Fruit fly (Drosophila melanogaster) whole organism, embryonic: ENCODE results near the gene phol.
A peak's percentile ranks its signal among the peaks of the same experiment; 100 is the strongest.

Source experiments
- ATbp ChIP-seq: fragments of 200-800 bp; sonication (Bioruptor generic); optimal IDR thresholded peaks from 2 replicates; lab custom pipeline; 2017; ENCODE audit warnings: missing biosample characterization, mild to moderate bottlenecking, missing genetic modification characterization, missing genetic modification reagents
- B-H1 ChIP-seq: fragments of 200-800 bp; sonication (Bioruptor generic); IDR thresholded peaks from 3 replicates; pipeline ENCODE4 v1.3.6; 2022; ENCODE audit warnings: missing biosample characterization, missing genetic modification characterization
- B-H2 ChIP-seq: fragments of 200-800 bp; sonication (Bioruptor generic); optimal IDR thresholded peaks from 2 replicates; lab custom pipeline; 2018; ENCODE audit warnings: missing biosample characterization, mild to moderate bottlenecking, missing genetic modification characterization
- CG10209 ChIP-seq: fragments of 200-800 bp; sonication (Bioruptor generic); optimal IDR thresholded peaks from 3 replicates; lab custom pipeline; 2017; ENCODE audit warnings: missing biosample characterization, mild to moderate bottlenecking, missing genetic modification characterization, missing genetic modification reagents
- CG11398 ChIP-seq: fragments of 200-800 bp; sonication (Bioruptor generic); optimal IDR thresholded peaks from 2 replicates; lab custom pipeline; 2016; ENCODE audit warnings: missing biosample characterization, missing genetic modification characterization
- CG11696 ChIP-seq: fragments of 200-800 bp; sonication (Bioruptor generic); IDR thresholded peaks from 2 replicates; pipeline ENCODE4 v1.3.6; 2022; ENCODE audit warnings: missing biosample characterization, missing genetic modification characterization
- CG12071 ChIP-seq: fragments of 200-800 bp; sonication (Bioruptor generic); optimal IDR thresholded peaks from 3 replicates; lab custom pipeline; 2018; ENCODE audit warnings: missing biosample characterization, mild to moderate bottlenecking, missing genetic modification characterization
- CG12104 ChIP-seq: fragments of 200-800 bp; sonication (Bioruptor generic); optimal IDR thresholded peaks from 3 replicates; lab custom pipeline; 2016; ENCODE audit warnings: missing biosample characterization, missing genetic modification characterization
- CG13123 ChIP-seq: fragments of 200-800 bp; sonication (Bioruptor generic); optimal IDR thresholded peaks from 2 replicates; lab custom pipeline; 2016; ENCODE audit warnings: missing biosample characterization, missing genetic modification characterization
- CG15696 ChIP-seq: fragments of 200-800 bp; sonication (Bioruptor generic); optimal IDR thresholded peaks from 2 replicates; lab custom pipeline; 2019; ENCODE audit warnings: missing biosample characterization, mild to moderate bottlenecking, missing genetic modification characterization, moderate library complexity
- CG1647 ChIP-seq: fragments of 200-800 bp; sonication (Bioruptor generic); optimal IDR thresholded peaks from 3 replicates; lab custom pipeline; 2016; ENCODE audit warnings: missing biosample characterization, missing genetic modification characterization
- CG17186 ChIP-seq: fragments of 200-800 bp; sonication (Bioruptor generic); optimal IDR thresholded peaks from 3 replicates; lab custom pipeline; 2017; ENCODE audit warnings: missing biosample characterization, missing genetic modification reagents, missing genetic modification characterization
- CG17612 ChIP-seq: fragments of 200-800 bp; sonication (Bioruptor generic); IDR thresholded peaks from 2 replicates; pipeline ENCODE4 v1.3.6; 2022; ENCODE audit warnings: missing biosample characterization, missing genetic modification characterization
- CG18476 ChIP-seq: fragments of 200-800 bp; sonication (Bioruptor generic); optimal IDR thresholded peaks from 2 replicates; lab custom pipeline; 2016; ENCODE audit warnings: missing biosample characterization, mild to moderate bottlenecking, missing genetic modification characterization
- CG30403 ChIP-seq: fragments of 200-800 bp; sonication (Bioruptor generic); optimal IDR thresholded peaks from 3 replicates; lab custom pipeline; 2016; ENCODE audit warnings: missing biosample characterization, missing genetic modification characterization
- CG31441 ChIP-seq: fragments of 200-800 bp; sonication (Bioruptor generic); IDR thresholded peaks from 2 replicates; pipeline ENCODE4 v1.3.6; 2022; ENCODE audit warnings: missing biosample characterization, missing genetic modification characterization
- CG32772 ChIP-seq: fragments of 200-800 bp; sonication (Bioruptor generic); IDR thresholded peaks from 2 replicates; pipeline ENCODE4 v1.3.6; 2022; ENCODE audit warnings: missing biosample characterization, missing genetic modification characterization
- CG3726 ChIP-seq: fragments of 200-800 bp; sonication (Bioruptor generic); IDR thresholded peaks from 3 replicates; pipeline ENCODE4, ENCODE4 v1.3.6; 2022; ENCODE audit warnings: missing biosample characterization, missing genetic modification characterization
- CG4282 ChIP-seq: fragments of 200-800 bp; sonication (Bioruptor generic); optimal IDR thresholded peaks from 2 replicates; lab custom pipeline; 2016; ENCODE audit warnings: missing biosample characterization, missing genetic modification characterization
- CG4707 ChIP-seq: fragments of 200-800 bp; sonication (Bioruptor generic); optimal IDR thresholded peaks from 2 replicates; lab custom pipeline; 2018; ENCODE audit warnings: missing biosample characterization, mild to moderate bottlenecking, missing genetic modification characterization, moderate library complexity
- CG8924 ChIP-seq: fragments of 200-800 bp; optimal IDR thresholded peaks from 3 replicates; lab custom pipeline; 2019; ENCODE audit warnings: missing biosample characterization, mild to moderate bottlenecking, missing genetic modification characterization, moderate library complexity
- CG9215 ChIP-seq: fragments of 200-800 bp; sonication (Bioruptor generic); IDR thresholded peaks from 2 replicates; pipeline ENCODE4 v1.3.6; 2022; ENCODE audit warnings: missing biosample characterization, missing genetic modification characterization
- CG9609 ChIP-seq: fragments of 200-800 bp; sonication (Bioruptor generic); optimal IDR thresholded peaks from 3 replicates; lab custom pipeline; 2016; ENCODE audit warnings: missing biosample characterization, missing genetic modification characterization
- CG9817 ChIP-seq: fragments of 200-800 bp; sonication (Bioruptor generic); optimal IDR thresholded peaks from 2 replicates; lab custom pipeline; 2018; ENCODE audit warnings: missing biosample characterization, mild to moderate bottlenecking, missing genetic modification characterization, moderate library complexity
- Doc3 ChIP-seq: fragments of 200-800 bp; sonication (Bioruptor generic); IDR thresholded peaks from 3 replicates; pipeline ENCODE4 v1.3.6; 2022; ENCODE audit warnings: missing biosample characterization, missing genetic modification characterization; ENCODE audit not compliant: partially characterized antibody
- Ets65A ChIP-seq: fragments of 200-800 bp; sonication (Bioruptor generic); peaks from one replicate; lab custom pipeline; 2016; ENCODE audit warnings: missing biosample characterization, missing genetic modification characterization
- HLH4C ChIP-seq: fragments of 200-800 bp; sonication (Bioruptor generic); IDR thresholded peaks from 3 replicates; pipeline ENCODE4 v1.3.6; 2022; ENCODE audit warnings: missing biosample characterization, missing genetic modification characterization; ENCODE audit not compliant: partially characterized antibody
- Max ChIP-seq: fragments of 200-800 bp; sonication (Bioruptor generic); optimal IDR thresholded peaks from 2 replicates; lab custom pipeline; 2016; ENCODE audit warnings: missing biosample characterization, mild to moderate bottlenecking, missing genetic modification characterization
- Poxn ChIP-seq: fragments of 200-800 bp; sonication (Bioruptor generic); IDR thresholded peaks from 2 replicates; pipeline ENCODE4 v1.3.6; 2022; ENCODE audit warnings: missing biosample characterization, missing genetic modification characterization
- Sox100B ChIP-seq: fragments of 200-800 bp; sonication (Bioruptor generic); optimal IDR thresholded peaks from 3 replicates; lab custom pipeline; 2018; ENCODE audit warnings: missing biosample characterization, mild to moderate bottlenecking, missing genetic modification characterization
- TFAM ChIP-seq: fragments of 200-800 bp; sonication (Bioruptor generic); optimal IDR thresholded peaks from 2 replicates; lab custom pipeline; 2017; ENCODE audit warnings: missing biosample characterization, missing genetic modification characterization, inconsistent platforms
- Taf1 ChIP-seq: fragments of 200-800 bp; sonication (Bioruptor generic); IDR thresholded peaks from 2 replicates; pipeline ENCODE4 v1.3.6; 2022; ENCODE audit warnings: missing biosample characterization, missing genetic modification characterization
- ab ChIP-seq: fragments of 200-800 bp; sonication (Bioruptor generic); optimal IDR thresholded peaks from 2 replicates; lab custom pipeline; 2016; ENCODE audit warnings: missing biosample characterization, missing genetic modification characterization
- ara ChIP-seq: fragments of 200-800 bp; sonication (Bioruptor generic); IDR thresholded peaks from 2 replicates; pipeline ENCODE4 v1.3.6; 2022; ENCODE audit warnings: missing biosample characterization, missing genetic modification characterization
- bowl ChIP-seq: fragments of 200-800 bp; sonication (Bioruptor generic); IDR thresholded peaks from 2 replicates; pipeline ENCODE4 v1.3.6; 2022; ENCODE audit warnings: missing biosample characterization, missing genetic modification characterization
- corto ChIP-seq: fragments of 200-800 bp; sonication (Bioruptor generic); optimal IDR thresholded peaks from 2 replicates; lab custom pipeline; 2016; ENCODE audit warnings: missing biosample characterization, mild to moderate bottlenecking, missing genetic modification characterization, moderate library complexity
- danr ChIP-seq: fragments of 200-800 bp; sonication (Bioruptor generic); IDR thresholded peaks from 2 replicates; pipeline ENCODE4 v1.3.6; 2022; ENCODE audit warnings: missing biosample characterization, missing genetic modification characterization
- dati ChIP-seq: fragments of 200-800 bp; sonication (Bioruptor generic); IDR thresholded peaks from 2 replicates; pipeline ENCODE4 v1.3.6; 2022; ENCODE audit warnings: missing biosample characterization, missing genetic modification characterization
- dysf ChIP-seq: fragments of 200-800 bp; sonication (Bioruptor generic); IDR thresholded peaks from 3 replicates; pipeline ENCODE4 v1.3.6; 2022; ENCODE audit warnings: missing biosample characterization, missing genetic modification characterization
- gfzf ChIP-seq: fragments of 200-800 bp; sonication (Bioruptor generic); optimal IDR thresholded peaks from 2 replicates; lab custom pipeline; 2016; ENCODE audit warnings: missing biosample characterization, mild to moderate bottlenecking, missing genetic modification characterization, moderate library complexity
- ham ChIP-seq: fragments of 200-800 bp; sonication (Bioruptor generic); IDR thresholded peaks from 2 replicates; pipeline ENCODE4 v1.3.6; 2022; ENCODE audit warnings: missing biosample characterization, missing genetic modification characterization
- kay ChIP-seq: fragments of 200-800 bp; sonication (Bioruptor generic); optimal IDR thresholded peaks from 2 replicates; lab custom pipeline; 2016; ENCODE audit warnings: missing biosample characterization, missing genetic modification characterization
- pb ChIP-seq: fragments of 200-800 bp; sonication (Bioruptor generic); optimal IDR thresholded peaks from 3 replicates; lab custom pipeline; 2016; ENCODE audit warnings: missing biosample characterization, missing genetic modification characterization
- phol ChIP-seq: fragments of 200-800 bp; sonication (Bioruptor generic); optimal IDR thresholded peaks from 3 replicates; lab custom pipeline; 2018; ENCODE audit warnings: missing biosample characterization, mild to moderate bottlenecking, missing genetic modification characterization, moderate library complexity
- so ChIP-seq: fragments of 200-800 bp; sonication (Bioruptor generic); IDR thresholded peaks from 3 replicates; pipeline ENCODE4 v1.3.6; 2022; ENCODE audit warnings: missing biosample characterization, missing genetic modification characterization
- tap ChIP-seq: fragments of 200-800 bp; optimal IDR thresholded peaks from 3 replicates; lab custom pipeline; 2019; ENCODE audit warnings: missing biosample characterization, mild to moderate bottlenecking, missing genetic modification characterization, moderate library complexity
- tin ChIP-seq: fragments of 200-800 bp; sonication (Bioruptor generic); optimal IDR thresholded peaks from 3 replicates; lab custom pipeline; 2016; ENCODE audit warnings: missing biosample characterization, missing genetic modification characterization
- tna ChIP-seq: fragments of 200-800 bp; sonication (Bioruptor generic); IDR thresholded peaks from 2 replicates; pipeline ENCODE4 v1.3.6; 2022; ENCODE audit warnings: missing biosample characterization, missing genetic modification characterization; ENCODE audit not compliant: partially characterized antibody
- unc-4 ChIP-seq: fragments of 200-800 bp; sonication (Bioruptor generic); IDR thresholded peaks from 2 replicates; pipeline ENCODE4 v1.3.6; 2022; ENCODE audit warnings: missing biosample characterization, missing genetic modification characterization; ENCODE audit not compliant: partially characterized antibody

Gene phol

dm6 chr3L:9422636-9423419 is 33.3 kb downstream of the phol start, which contains the start of gene aay (continued):
- TF ChIP-seq corto (peak; percentile 97), CG12071 (GFP tag; lab: Kevin White, UChicago) (peak; percentile 98), CG32772 (GFP tag; lab: Robert Waterston, UW) (peak; percentile 98), Doc3 (GFP tag; lab: Robert Waterston, UW) (no peak), pb (GFP tag; lab: Kevin White, UChicago) (peak; percentile 97), dati (GFP tag; lab: Robert Waterston, UW) (peak; percentile 90), tna (no peak), CG9817 (peak; percentile 98), CG3726 (GFP tag; lab: Robert Waterston, UW) (peak; percentile 98), so (GFP tag; lab: Robert Waterston, UW) (peak; percentile 98), CG9609 (GFP tag; lab: Kevin White, UChicago) (peak; percentile 97), ara (peak; percentile 98), CG10209 (GFP tag; lab: Kevin White, UChicago) (peak; percentile 99), CG9215 (GFP tag; lab: Robert Waterston, UW) (peak; percentile 94), CG15696 (peak; percentile 99), TFAM (GFP tag; lab: Kevin White, UChicago) (peak; percentile 92), Max (GFP tag; lab: Kevin White, UChicago) (peak; percentile 99), CG17612 (peak; percentile 95), CG4707 (peak; percentile 97), Taf1 (GFP tag; lab: Robert Waterston, UW) (peak; percentile 91), CG8924 (tag; lab: Kevin White, UChicago) (peak; percentile 100), Ets65A (GFP tag; lab: Kevin White, UChicago) (peak; percentile 100), CG30403 (GFP tag; lab: Kevin White, UChicago) (peak; percentile 99), unc-4 (peak; percentile 34; the same call in 1 of the 2 replicates), HLH4C (GFP tag; lab: Robert Waterston, UW) (0 out of 3 replicates have a peak, but pooled peaks have one; percentile 37), kay (GFP tag; lab: Kevin White, UChicago) (peak; percentile 98), Poxn (GFP tag; lab: Robert Waterston, UW) (peak; percentile 90), ATbp (peak; percentile 99), CG31441 (GFP tag; lab: Robert Waterston, UW) (peak; percentile 99), CG13123 (peak; percentile 98), gfzf (GFP tag; lab: Kevin White, UChicago) (peak; percentile 29), CG12104 (GFP tag; lab: Kevin White, UChicago) (peak; percentile 98), B-H2 (GFP tag; lab: Kevin White, UChicago) (peak; percentile 94), phol (tag; lab: Kevin White, UChicago) (peak; percentile 99), ham (GFP tag; lab: Robert Waterston, UW) (peak; percentile 92), CG1647 (peak; percentile 98), danr (peak; percentile 97), CG18476 (GFP tag; lab: Kevin White, UChicago) (peak; percentile 99), CG11696 (peak; percentile 94), CG11398 (GFP tag; lab: Kevin White, UChicago) (peak; percentile 95), CG17186 (GFP tag; lab: Kevin White, UChicago) (peak; percentile 92), tap (peak; percentile 99), B-H1 (GFP tag; lab: Robert Waterston, UW) (peak; percentile 97), CG4282 (peak; percentile 92), bowl (GFP tag; lab: Robert Waterston, UW) (peak; percentile 96), Sox100B (GFP tag; lab: Kevin White, UChicago) (peak; percentile 99), tin (peak; percentile 98), dysf (GFP tag; lab: Robert Waterston, UW) (peak; percentile 99), ab (GFP tag; lab: Kevin White, UChicago) (peak; percentile 82)
